Fruit fly (Drosophila melanogaster): Measurements from ENCODE around the gene NANS.
A peak's percentile ranks its signal among the peaks of the same experiment; 100 is the strongest.

Gene NANS

DNA sequence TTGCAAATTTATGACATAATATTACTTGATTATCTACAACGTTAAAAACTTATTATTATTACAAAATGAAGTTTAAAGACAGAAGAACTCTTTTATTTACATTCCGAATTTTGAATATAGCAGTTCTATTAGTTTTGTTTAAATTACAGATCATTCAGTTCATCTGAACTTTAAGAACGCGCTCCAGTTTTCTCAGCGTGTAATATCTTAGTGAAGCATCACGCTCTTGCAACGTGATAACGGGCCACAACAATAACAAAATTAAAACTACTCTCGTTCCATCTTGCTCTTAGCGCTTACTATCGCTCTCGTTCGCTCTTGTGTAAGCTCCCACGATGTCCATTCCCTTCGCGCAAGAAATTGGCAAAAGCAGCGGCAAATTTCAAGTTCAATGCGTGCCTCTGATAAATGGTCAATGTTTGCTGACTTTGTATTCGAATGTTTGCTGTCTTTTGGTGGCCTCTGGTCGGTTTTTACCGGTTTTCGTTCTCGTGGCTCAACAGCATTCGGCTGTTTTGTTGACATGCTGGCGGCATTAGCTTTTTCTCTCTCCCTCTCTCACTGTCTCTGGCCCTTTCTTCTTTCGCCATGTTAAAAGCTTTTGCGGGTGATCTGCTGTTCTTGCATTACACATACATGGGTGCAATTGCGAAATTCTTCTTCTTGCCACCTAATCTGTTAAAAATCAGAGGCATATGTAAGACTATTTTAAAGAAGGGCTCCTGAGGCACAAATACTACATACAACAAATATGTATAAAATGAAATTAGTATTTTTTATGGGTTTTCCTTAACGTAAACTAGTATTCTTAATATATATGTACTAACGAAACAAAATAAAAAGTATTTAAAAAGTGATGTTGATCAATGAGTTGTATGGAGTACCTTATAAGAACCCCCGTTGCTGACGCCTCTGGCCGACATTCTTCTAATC is 16.5 kb downstream of the NANS start (continued):
- TF ChIP-seq dac (GFP tag; optimal IDR thresholded peaks at IDR 0.05) (peak; percentile 12), acj6 (GFP tag; optimal IDR thresholded peaks at IDR 0.05) (peak; percentile 35), pdm3 (GFP tag; optimal IDR thresholded peaks at IDR 0.05) (peak; percentile 70), Eip93F (GFP tag; optimal IDR thresholded peaks at IDR 0.05) (no peak), OdsH (GFP tag; optimal IDR thresholded peaks at IDR 0.05) (peak; percentile 54), fd59A (GFP tag; optimal IDR thresholded peaks at IDR 0.05) (no peak), CG6808 (GFP tag; optimal IDR thresholded peaks at IDR 0.05) (peak; percentile 41), CG7368 (GFP tag; optimal IDR thresholded peaks at IDR 0.05) (peak; percentile 21), net (GFP tag; optimal IDR thresholded peaks at IDR 0.05) (peak; percentile 48), Sox14 (GFP tag; optimal IDR thresholded peaks at IDR 0.05) (peak; percentile 39), ss (GFP tag; optimal IDR thresholded peaks at IDR 0.05) (peak; percentile 11 to 41), Met (GFP tag; optimal IDR thresholded peaks at IDR 0.05) (peak; percentile 63), CG8319 (GFP tag; optimal IDR thresholded peaks at IDR 0.05) (no peak), esn (GFP tag; optimal IDR thresholded peaks at IDR 0.05) (peak; percentile 54), CG10631 (GFP tag; optimal IDR thresholded peaks at IDR 0.05) (peak; percentile 45), Blimp-1 (GFP tag; optimal IDR thresholded peaks at IDR 0.05) (no peak), CG4318 (GFP tag; optimal IDR thresholded peaks at IDR 0.05) (peak; percentile 18), CG6276 (GFP tag; optimal IDR thresholded peaks at IDR 0.05) (peak; percentile 65), spab (GFP tag; optimal IDR thresholded peaks at IDR 0.05) (no peak), Sox15 (GFP tag; optimal IDR thresholded peaks at IDR 0.05) (no peak), Gug (GFP tag; IDR thresholded peaks at IDR 0.05) (peak; percentile 47; the same call in 1 of the 2 replicates), fd85E (GFP tag; optimal IDR thresholded peaks at IDR 0.05) (no peak), CG3919 (GFP tag; optimal IDR thresholded peaks at IDR 0.05) (peak; percentile 56), vri (GFP tag; optimal IDR thresholded peaks at IDR 0.05) (peak; percentile 64), Hr4 (GFP tag; optimal IDR thresholded peaks at IDR 0.05) (peak; percentile 67), Hr39 (GFP tag; optimal IDR thresholded peaks at IDR 0.05) (peak; percentile 46), topi (GFP tag; optimal IDR thresholded peaks at IDR 0.05) (peak; percentile 50), CG34406 (GFP tag; optimal IDR thresholded peaks at IDR 0.05) (peak; percentile 42), CG15336 (GFP tag; IDR thresholded peaks at IDR 0.05) (peak; percentile 68)

DNA sequence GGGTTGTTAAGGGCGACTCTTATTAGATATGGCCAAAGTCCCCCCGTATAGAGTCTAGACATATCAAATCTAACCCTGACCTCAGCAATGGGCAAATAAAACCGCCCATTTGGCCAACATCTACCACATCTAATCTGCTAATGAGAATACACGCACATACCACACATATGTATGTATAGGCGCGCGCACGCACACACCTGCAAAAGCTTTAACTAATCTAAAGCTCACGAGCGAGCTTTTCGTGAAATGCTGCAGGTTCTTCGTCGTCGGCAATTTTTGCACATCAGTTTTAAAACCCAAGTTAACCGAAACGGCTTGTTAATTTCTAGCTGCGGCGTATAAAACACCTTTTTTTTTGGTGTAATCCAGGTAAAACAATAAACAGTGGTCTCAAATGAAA is 17.4 kb downstream of the NANS start:
- TF ChIP-seq Sox14 (GFP tag; optimal IDR thresholded peaks at IDR 0.05): no peak
- no peak for TF ChIP-seq Sox102F (GFP tag; optimal IDR thresholded peaks at IDR 0.05)
- TF ChIP-seq Eip75B (GFP tag; optimal IDR thresholded peaks at IDR 0.05): no peak
- TF ChIP-seq Smox (GFP tag; optimal IDR thresholded peaks at IDR 0.05): no peak
- no peak for TF ChIP-seq CG8319 (GFP tag; optimal IDR thresholded peaks at IDR 0.05)
- no peak for TF ChIP-seq CG6276 (GFP tag; optimal IDR thresholded peaks at IDR 0.05)
- TF ChIP-seq CG7368 (GFP tag; optimal IDR thresholded peaks at IDR 0.05): no peak
- TF ChIP-seq achi (GFP tag; optimal IDR thresholded peaks at IDR 0.05): no peak
- TF ChIP-seq CG3919 (GFP tag; optimal IDR thresholded peaks at IDR 0.05): no peak
- TF ChIP-seq CG8632 (GFP tag; optimal IDR thresholded peaks at IDR 0.05): no peak
- no peak for TF ChIP-seq Sox15 (GFP tag; optimal IDR thresholded peaks at IDR 0.05)

DNA sequence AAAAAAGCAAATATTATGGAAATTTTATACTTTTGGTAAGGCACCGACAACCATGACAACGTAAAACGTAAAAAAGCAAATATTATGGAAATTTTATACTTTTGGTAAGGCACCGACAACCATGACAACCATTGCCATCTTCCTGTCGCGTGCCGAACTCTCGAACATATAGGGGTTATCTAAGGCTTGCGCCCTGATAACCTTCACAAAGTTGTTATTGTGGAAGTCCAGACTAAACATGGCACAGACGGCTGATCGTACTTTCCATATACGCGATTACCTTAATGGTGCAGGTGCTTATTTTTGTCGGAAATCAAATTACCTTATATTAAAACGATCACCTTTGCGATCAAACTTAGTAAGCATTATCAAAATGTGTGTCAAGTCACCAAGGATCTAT is 19.1 kb downstream of the NANS start:
- TF ChIP-seq Sox14 (GFP tag; optimal IDR thresholded peaks at IDR 0.05) (no peak), svp (GFP tag) (peak; percentile 95)

DNA sequence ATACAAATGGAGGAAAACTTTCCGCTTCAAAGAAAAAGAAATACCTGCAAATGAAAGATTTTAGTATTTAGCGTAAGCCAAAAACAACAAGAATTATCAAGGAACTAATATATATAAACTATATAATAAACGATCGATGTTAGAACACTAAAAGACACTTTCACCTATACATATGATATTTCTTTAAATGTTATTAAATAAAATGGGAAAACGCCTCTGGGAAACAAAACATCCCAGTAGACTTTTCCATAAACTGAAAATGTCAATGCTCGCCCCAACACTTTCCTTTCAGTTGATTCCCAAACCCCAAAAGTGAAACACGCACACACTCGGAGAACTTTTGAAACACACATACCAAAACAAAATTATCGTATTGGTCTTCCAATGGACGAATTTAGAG is 21.0 kb downstream of the NANS start, which contains the start of gene vrs:
Gene vrs, plus strand, starts transcription at position 301 of the 400 bp plus-strand sequence.
- TF ChIP-seq Smox (GFP tag; optimal IDR thresholded peaks at IDR 0.05): no peak
- no peak for TF ChIP-seq OdsH (GFP tag; optimal IDR thresholded peaks at IDR 0.05)
- TF ChIP-seq CG16779 (tag; optimal IDR thresholded peaks at IDR 0.05): no peak
- TF ChIP-seq CG10669 (GFP tag; optimal IDR thresholded peaks at IDR 0.05): no peak
- TF ChIP-seq Ets21C (GFP tag; optimal IDR thresholded peaks at IDR 0.05): no peak
- no peak for TF ChIP-seq CG11762 (GFP tag; optimal IDR thresholded peaks at IDR 0.05; ENCODE audit: insufficient read depth)
- TF ChIP-seq fd85E (GFP tag; optimal IDR thresholded peaks at IDR 0.05): no peak
- TF ChIP-seq CG3919 (GFP tag; optimal IDR thresholded peaks at IDR 0.05): no peak
- TF ChIP-seq CG10631 (GFP tag; optimal IDR thresholded peaks at IDR 0.05): no peak
- no peak for TF ChIP-seq CG34406 (GFP tag; optimal IDR thresholded peaks at IDR 0.05)
- TF ChIP-seq CG11294 (GFP tag; IDR thresholded peaks at IDR 0.05): no peak
- no peak for TF ChIP-seq CG8319 (GFP tag; optimal IDR thresholded peaks at IDR 0.05)
- no peak for TF ChIP-seq fd59A (GFP tag; optimal IDR thresholded peaks at IDR 0.05)
- TF ChIP-seq CG15336 (GFP tag; IDR thresholded peaks at IDR 0.05): no peak
- no peak for TF ChIP-seq Hr4 (GFP tag; optimal IDR thresholded peaks at IDR 0.05)
- no peak for TF ChIP-seq CG6854 (GFP tag; optimal IDR thresholded peaks at IDR 0.05)
- no peak for TF ChIP-seq CG6276 (GFP tag; optimal IDR thresholded peaks at IDR 0.05)
